Worm (Caenorhabditis elegans) whole organism, L4 larva: Measurements from ENCODE around the gene C08D8.1.

Source experiments
- F26F4.8 ChIP-seq: fragments of 200-800 bp; sonication (Bioruptor generic); conservative IDR thresholded peaks from 2 replicates; pipeline ENCODE4 v1.3.6; 2022; ENCODE audit warnings: missing genetic modification characterization, missing compliant biosample characterization
- T20F7.1 ChIP-seq: fragments of 200-800 bp; sonication (Bioruptor generic); optimal IDR thresholded peaks from 2 replicates; lab custom pipeline; 2018; ENCODE audit warnings: mild to moderate bottlenecking, missing genetic modification characterization, missing compliant biosample characterization
- Y75B8A.6 ChIP-seq: fragments of 200-800 bp; sonication (Bioruptor generic); IDR thresholded peaks from 2 replicates; pipeline ENCODE4 v1.3.6; 2022; ENCODE audit warnings: missing genetic modification reagents, missing genetic modification characterization, missing compliant biosample characterization
- ZK546.5 ChIP-seq, 2 experiments: sonication (generic microtip); optimal IDR thresholded peaks; 2 replicates each; lab custom pipeline; 2017; ENCODE audit warnings: missing biosample characterization in 2 of 2, missing genetic modification characterization in 2 of 2
- ceh-28 ChIP-seq: fragments of 150-350 bp; optimal IDR thresholded peaks from 2 replicates; lab custom pipeline; 2014; ENCODE audit warnings: missing biosample characterization, missing genetic modification reagents, missing genetic modification characterization
- ces-1 ChIP-seq: fragments of 150-350 bp; sonication (generic microtip); optimal IDR thresholded peaks from 4 replicates; lab custom pipeline; 2014; ENCODE audit warnings: missing biosample characterization, missing genetic modification reagents, missing genetic modification characterization
- cey-2 ChIP-seq: sonication (generic microtip); optimal IDR thresholded peaks from 3 replicates; lab custom pipeline; 2017; ENCODE audit warnings: missing genetic modification characterization, mild to moderate bottlenecking, missing compliant biosample characterization, antibody characterized with exemption, borderline replicate concordance; ENCODE audit not compliant: insufficient read depth
- daf-16 ChIP-seq, 3 experiments: sonication (generic microtip); optimal IDR thresholded peaks; 2 replicates each; lab custom pipeline; 2016 to 2017; ENCODE audit warnings: missing genetic modification characterization in 3 of 3, missing genetic modification reagents in 3 of 3, mild to moderate bottlenecking in 2 of 3, missing compliant biosample characterization in 2 of 3, missing biosample characterization in 1 of 3, moderate library complexity in 1 of 3
- daf-19 ChIP-seq: fragments of 200-800 bp; sonication (Bioruptor generic); conservative IDR thresholded peaks from 2 replicates; pipeline ENCODE4 v1.3.6; 2022; ENCODE audit warnings: missing genetic modification characterization, missing compliant biosample characterization
- hif-1 ChIP-seq, 2 experiments: sonication (generic microtip); optimal IDR thresholded peaks; 2 replicates each; lab custom pipeline; 2016 to 2017; ENCODE audit warnings: missing compliant biosample characterization in 2 of 2, missing genetic modification characterization in 2 of 2, missing genetic modification reagents in 2 of 2, missing genotype in 2 of 2, mild to moderate bottlenecking in 1 of 2
- hmg-1.1 ChIP-seq: fragments of 200-800 bp; sonication (Bioruptor generic); IDR thresholded peaks from 2 replicates; pipeline ENCODE4 v1.3.6; 2022; ENCODE audit warnings: missing genetic modification reagents, missing genetic modification characterization, missing compliant biosample characterization
- jun-1 ChIP-seq: fragments of 150-350 bp; optimal IDR thresholded peaks from 2 replicates; lab custom pipeline; 2014; ENCODE audit warnings: missing biosample characterization, missing genetic modification reagents, missing genetic modification characterization
- lim-7 ChIP-seq: fragments of 200-800 bp; sonication (Bioruptor generic); IDR thresholded peaks from 2 replicates; pipeline ENCODE4 v1.3.6; 2022; ENCODE audit warnings: missing genetic modification characterization, missing compliant biosample characterization
- lin-15B ChIP-seq: fragments of 150-350 bp; sonication (generic microtip); optimal IDR thresholded peaks from 3 replicates; lab custom pipeline; 2014; ENCODE audit warnings: missing biosample characterization, missing genetic modification characterization
- mdl-1 ChIP-seq, 2 experiments: fragments of 150-350 bp in 1 of 2; sonication (generic microtip) in 1 of 2; optimal IDR thresholded peaks; 2 replicates each; lab custom pipeline; 2014 to 2017; ENCODE audit warnings: missing biosample characterization in 2 of 2, missing genetic modification characterization in 2 of 2
- mep-1 ChIP-seq: fragments of 150-350 bp; sonication (generic microtip); optimal IDR thresholded peaks from 3 replicates; lab custom pipeline; 2014; ENCODE audit warnings: missing biosample characterization, missing genetic modification characterization
- mxl-2 ChIP-seq: fragments of 200-800 bp; sonication (Bioruptor generic); conservative IDR thresholded peaks from 2 replicates; pipeline ENCODE4 v1.3.6; 2022; ENCODE audit warnings: missing genetic modification reagents, missing genetic modification characterization, missing compliant biosample characterization
- mxl-3 ChIP-seq: fragments of 200-800 bp; sonication (Bioruptor generic); optimal IDR thresholded peaks from 2 replicates; lab custom pipeline; 2018; ENCODE audit warnings: mild to moderate bottlenecking, missing genetic modification characterization, missing compliant biosample characterization
- nhr-10 ChIP-seq: fragments of 150-350 bp; optimal IDR thresholded peaks from 2 replicates; lab custom pipeline; 2014; ENCODE audit warnings: missing biosample characterization, missing genetic modification characterization
- nhr-6 ChIP-seq: fragments of 150-350 bp; optimal IDR thresholded peaks from 2 replicates; lab custom pipeline; 2014; ENCODE audit warnings: missing biosample characterization, missing genetic modification characterization
- nhr-76 ChIP-seq: fragments of 150-350 bp; optimal IDR thresholded peaks from 2 replicates; lab custom pipeline; 2014; ENCODE audit warnings: missing biosample characterization, missing genetic modification characterization
- pha-4 ChIP-seq, 2 experiments: fragments of 150-350 bp in 1 of 2; fragments of 200-800 bp in 1 of 2; sonication (Bioruptor generic) in 1 of 2; IDR thresholded peaks in 1 of 2; optimal IDR thresholded peaks in 1 of 2; 2 replicates each; pipeline versions ENCODE4 v1.3.6 to Lab custom; 2014 to 2022; ENCODE audit warnings: missing genetic modification characterization in 2 of 2, missing genetic modification reagents in 2 of 2, missing biosample characterization in 1 of 2, missing compliant biosample characterization in 1 of 2
- pqm-1 ChIP-seq: sonication (generic microtip); optimal IDR thresholded peaks from 2 replicates; lab custom pipeline; 2017; ENCODE audit warnings: missing biosample characterization, missing genetic modification characterization
- saeg-2 ChIP-seq: fragments of 200-800 bp; sonication (Bioruptor generic); IDR thresholded peaks from 2 replicates; pipeline ENCODE4 v1.3.6; 2022; ENCODE audit warnings: missing genetic modification reagents, missing genetic modification characterization, missing compliant biosample characterization
- skn-1 ChIP-seq: fragments of 150-350 bp; optimal IDR thresholded peaks from 2 replicates; lab custom pipeline; 2014; ENCODE audit warnings: missing biosample characterization, missing genetic modification characterization
- unc-130 ChIP-seq: sonication (generic microtip); optimal IDR thresholded peaks from 2 replicates; lab custom pipeline; 2016; ENCODE audit warnings: missing genetic modification reagents, missing genetic modification characterization, missing compliant biosample characterization
- unc-62 ChIP-seq, 3 experiments: fragments of 150-350 bp in 1 of 3; sonication (generic microtip); optimal IDR thresholded peaks in 2 of 3; peaks in 1 of 3; 1 replicate in 1 of 3; 2 replicates in 2 of 3; lab custom pipeline; 2014 to 2017; ENCODE audit warnings: missing biosample characterization in 3 of 3, missing genetic modification characterization in 3 of 3, missing genetic modification reagents in 3 of 3, missing genotype in 1 of 3
- ztf-7 ChIP-seq: fragments of 150-350 bp; optimal IDR thresholded peaks from 2 replicates; lab custom pipeline; 2014; ENCODE audit warnings: missing biosample characterization, missing genetic modification characterization

The C08D8.1 gene

DNA sequence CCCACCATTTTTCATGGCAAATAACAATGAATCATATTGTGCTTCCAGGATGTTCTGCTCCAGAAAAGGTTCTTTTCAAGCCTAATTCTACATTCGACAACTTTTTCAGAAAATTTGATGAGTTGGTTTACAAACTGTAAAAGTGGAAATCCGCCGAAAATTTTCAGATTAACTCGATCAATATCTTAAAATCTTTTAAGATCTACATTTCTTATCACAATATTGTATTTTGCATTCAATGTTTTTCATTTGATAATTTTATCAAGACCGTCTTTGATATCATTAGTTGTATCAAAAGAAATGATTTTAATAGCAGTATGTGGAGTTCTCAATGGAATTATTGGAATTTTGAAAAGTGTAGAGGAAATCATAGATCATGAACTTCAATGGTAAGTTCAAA lies 14.2 kb downstream of the C08D8.1 start, which contains the start of gene F38E1.6:
Gene F38E1.6, plus strand, starts transcription at position 301 of the 400 bp plus-strand sequence.
- TF ChIP-seq daf-19 (no peak), Y75B8A.6 (GFP tag; lab: Robert Waterston, UW) (no peak), ceh-28 (no peak), ZK546.5 (tag; optimal IDR thresholded peaks at IDR 0.05; lab: Kevin White, UChicago) (no peak), skn-1 (tag; lab: Kevin White, UChicago) (no peak), lim-7 (GFP tag; lab: Robert Waterston, UW) (no peak), mxl-3 (GFP tag; lab: Kevin White, UChicago) (no peak)

DNA sequence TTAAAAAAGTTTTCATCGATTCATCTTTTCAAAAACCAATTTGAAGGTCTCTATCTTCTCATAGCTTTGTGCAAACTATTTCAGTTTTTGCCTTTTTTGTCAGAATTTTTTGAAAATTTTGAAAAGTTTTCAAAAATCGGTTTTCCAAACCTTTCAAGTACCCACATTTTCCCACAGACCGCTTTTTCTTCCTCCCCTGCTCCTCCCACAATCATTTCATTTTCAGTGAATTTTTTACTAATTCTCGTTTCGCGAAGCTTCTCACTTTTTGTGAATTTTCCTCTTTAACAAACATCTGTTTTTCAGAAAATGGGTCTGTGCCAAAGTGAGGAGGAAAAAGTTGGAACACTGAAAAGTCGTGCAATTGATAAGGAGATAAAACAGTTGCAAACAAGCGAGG lies 25.1 kb downstream of the C08D8.1 start, which contains the start of gene gpa-2:
Gene gpa-2, plus strand, starts transcription at position 301 of the 400 bp plus-strand sequence.
- no peak for TF ChIP-seq hmg-1.1 (GFP tag; lab: Robert Waterston, UW)
- TF ChIP-seq, all 104 proteins: peak for 0

DNA sequence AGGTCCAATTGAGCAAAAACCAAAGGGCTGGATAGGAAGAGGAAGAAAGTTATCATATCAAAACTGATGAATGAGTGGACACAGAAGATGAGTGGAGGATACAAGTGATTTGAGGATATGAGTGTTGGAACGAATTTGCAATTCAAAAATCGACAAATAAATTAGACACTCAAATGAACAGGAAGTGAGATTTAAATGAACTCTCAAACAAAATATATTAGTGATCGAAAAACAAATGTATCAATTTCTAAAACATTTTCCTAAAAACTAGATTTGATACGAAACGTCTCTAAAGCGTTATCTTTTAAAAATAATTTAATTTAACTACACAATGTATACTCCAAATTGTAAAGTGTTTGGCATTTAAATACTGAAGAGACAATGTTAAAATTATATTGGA lies 29.9 kb downstream of the C08D8.1 start, which contains the start of gene F38E1.10:
Gene F38E1.10, minus strand, starts transcription at position 101 of the 400 bp plus-strand sequence.
- TF ChIP-seq unc-62 (GFP tag; optimal IDR thresholded peaks at IDR 0.05 in 1 of 2; lab: Kevin White, UChicago) (peak in 1 of 2 experiments; percentile 6), unc-62 (tag; optimal IDR thresholded peaks at IDR 0.05; lab: Kevin White, UChicago) (no peak), mep-1 (no peak)

DNA sequence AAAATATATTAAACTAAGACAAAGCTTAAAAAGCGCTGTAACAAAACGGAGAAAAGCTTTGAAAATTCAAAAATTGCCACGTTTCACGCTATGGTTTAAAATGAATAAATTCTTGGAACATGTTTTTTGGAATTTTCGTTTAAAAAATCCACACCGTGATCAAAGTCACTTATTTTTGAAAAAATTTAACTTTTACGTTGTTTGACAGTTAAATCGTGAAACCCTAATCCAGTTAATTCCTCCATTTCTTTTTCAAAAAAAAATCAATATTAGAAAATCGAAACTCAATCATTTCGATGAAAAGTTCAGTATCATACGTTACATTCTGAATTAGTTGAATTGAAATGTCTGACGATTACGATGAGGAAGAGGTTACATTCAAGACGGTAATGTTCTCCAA lies 30.3 kb downstream of the C08D8.1 start, which contains the start of gene F38E1.3:
Gene F38E1.3, plus strand, starts transcription at position 301 of the 400 bp plus-strand sequence.
- TF ChIP-seq F26F4.8 (no peak), hif-1 (tag; optimal IDR thresholded peaks at IDR 0.05; lab: Kevin White, UChicago) (no peak), T20F7.1 (GFP tag; lab: Kevin White, UChicago) (no peak), mxl-2 (GFP tag; lab: Robert Waterston, UW) (no peak)

DNA sequence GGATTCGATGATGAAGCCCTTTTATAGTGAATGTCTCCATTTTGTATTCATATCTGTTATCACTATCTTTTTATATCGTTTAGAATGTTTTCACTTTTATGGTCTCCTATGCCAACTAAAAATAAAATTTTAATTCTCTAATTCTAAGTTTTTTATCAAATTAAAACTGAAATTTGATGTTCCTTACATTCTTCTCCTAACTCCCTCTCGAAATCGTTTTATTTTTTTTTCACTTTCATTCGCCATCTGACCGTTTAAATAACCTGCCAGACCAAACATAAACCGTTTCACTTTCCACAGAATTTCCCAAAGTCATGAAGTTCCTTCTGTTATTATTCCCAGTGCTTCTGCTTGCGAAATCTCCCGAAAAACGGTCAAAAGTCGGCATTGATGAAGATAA lies 33.6 kb downstream of the C08D8.1 start, which contains the start of gene F52E1.5:
Gene F52E1.5, plus strand, starts transcription at position 301 of the 400 bp plus-strand sequence.
- TF ChIP-seq F26F4.8 = no peak
- TF ChIP-seq jun-1 = no peak
- TF ChIP-seq unc-130 (GFP tag; lab: Kevin White, UChicago) = no peak
- TF ChIP-seq mdl-1 (tag; optimal IDR thresholded peaks at IDR 0.05; lab: Kevin White, UChicago) = no peak
- no peak for TF ChIP-seq lin-15B (tag; lab: Kevin White, UChicago)
- no peak for TF ChIP-seq cey-2 (tag; lab: Kevin White, UChicago)
- no peak for TF ChIP-seq saeg-2 (GFP tag; lab: Robert Waterston, UW)
- TF ChIP-seq nhr-6 (tag; lab: Kevin White, UChicago) = no peak

DNA sequence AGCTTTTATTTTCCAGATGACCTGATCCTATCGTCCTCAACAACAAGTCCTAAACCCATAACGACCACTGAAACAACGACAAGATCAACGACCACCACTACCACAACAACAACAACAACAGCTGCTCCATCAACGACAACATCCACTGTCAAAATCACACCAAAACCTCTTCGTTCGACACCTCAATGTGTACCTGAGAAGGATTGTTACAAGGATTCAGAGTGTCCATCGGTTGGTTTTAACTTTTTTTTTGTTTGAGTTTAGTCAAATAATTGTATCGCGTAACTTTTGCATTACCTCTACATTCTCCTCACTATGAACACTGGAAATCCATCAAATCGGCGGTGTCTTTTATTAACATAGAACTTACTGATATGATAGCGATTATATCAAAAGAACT lies 34.5 kb downstream of the C08D8.1 start:
- TF ChIP-seq ztf-7 (tag; lab: Kevin White, UChicago) (no peak), Y75B8A.6 (GFP tag; lab: Robert Waterston, UW) (no peak), nhr-10 (tag; lab: Kevin White, UChicago) (no peak), pha-4 (GFP tag; IDR thresholded peaks at IDR 0.05; lab: Robert Waterston, UW) (no peak), pha-4 (tag; optimal IDR thresholded peaks at IDR 0.05; lab: Kevin White, UChicago) (no peak), daf-16 (GFP tag; optimal IDR thresholded peaks at IDR 0.05; lab: Kevin White, UChicago) (peak in 1 of 2 experiments; percentile 79), daf-16 (tag; optimal IDR thresholded peaks at IDR 0.05; lab: Kevin White, UChicago) (no peak), unc-62 (GFP tag; optimal IDR thresholded peaks at IDR 0.05 in 1 of 2; lab: Kevin White, UChicago) (peak in 1 of 2 experiments; percentile 92), unc-62 (tag; optimal IDR thresholded peaks at IDR 0.05; lab: Kevin White, UChicago) (no peak), ces-1 (GFP tag; lab: Kevin White, UChicago) (no peak), nhr-76 (tag; lab: Kevin White, UChicago) (no peak), pqm-1 (tag; lab: Kevin White, UChicago) (no peak)
